Worm (Caenorhabditis elegans): ENCODE measurements around the gene ucr-2.3.

DNA sequence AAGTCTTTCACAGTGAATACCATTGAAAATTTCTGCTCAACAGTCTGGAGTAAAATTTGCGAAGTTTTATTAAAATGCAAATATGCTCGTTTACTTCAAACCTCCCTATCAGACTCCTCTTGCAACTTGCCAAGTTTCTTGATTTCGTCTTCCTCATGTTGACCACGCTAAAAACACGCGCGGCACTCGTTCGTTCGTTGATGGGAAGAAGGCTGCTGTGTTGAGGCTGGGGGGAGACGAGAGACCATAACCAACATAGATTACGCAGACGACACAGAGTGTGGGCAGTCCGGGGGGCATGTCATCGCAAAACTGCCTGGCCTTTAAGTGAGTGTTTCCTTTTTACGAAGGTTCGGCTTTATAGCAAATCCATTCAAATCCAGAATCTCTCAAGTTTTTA is 35.7 kb upstream of the ucr-2.3 start:
- TF ChIP-seq ama-1 (optimal IDR thresholded peaks at IDR 0.05) (no peak), sea-1 (GFP tag; conservative IDR thresholded peaks at IDR 0.05) (no peak)

Measured in whole organism, early embryonic.